Fruit fly (Drosophila melanogaster): ENCODE measurements around the gene kmr.

kmr gene

DNA sequence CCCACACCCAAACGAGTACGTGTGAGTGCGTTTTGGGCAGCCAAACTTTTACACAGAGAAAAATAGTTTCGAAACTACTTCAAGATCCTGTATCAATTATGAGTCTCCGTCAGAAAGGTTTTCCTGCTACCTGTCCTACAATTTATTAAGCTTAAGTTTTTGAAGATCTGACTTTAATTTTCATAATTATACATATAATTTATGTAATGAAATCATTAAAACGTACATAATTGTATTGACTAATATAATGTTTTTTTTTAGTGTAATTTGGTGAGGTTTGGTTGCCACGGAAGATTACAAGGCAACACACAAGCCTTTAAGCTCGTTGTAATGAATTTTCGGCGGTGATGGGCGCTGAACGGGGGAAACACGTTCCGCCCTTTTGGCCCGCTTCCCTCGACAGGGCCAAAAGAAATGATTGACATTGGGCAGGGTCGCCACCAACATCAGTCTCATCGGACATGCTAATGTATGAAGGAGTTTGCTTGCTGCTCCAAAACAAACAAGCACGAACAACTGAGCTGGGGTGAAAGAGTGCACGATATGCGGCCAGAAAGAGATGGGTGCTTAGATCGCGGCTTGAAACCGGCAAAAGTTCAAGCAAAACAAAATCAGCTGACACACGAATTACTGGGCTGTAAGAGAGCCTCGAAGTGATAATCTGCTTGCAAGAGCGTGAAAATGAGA is 79.1 kb downstream of the kmr start:
- TF ChIP-seq Ets97D (GFP tag; optimal IDR thresholded peaks at IDR 0.05) (no peak), HLH54F (GFP tag; optimal IDR thresholded peaks at IDR 0.05) (no peak), hth (optimal IDR thresholded peaks at IDR 0.05) (no peak), CG5180 (GFP tag; optimal IDR thresholded peaks at IDR 0.05) (peak; percentile 92), esg (GFP tag; conservative IDR thresholded peaks at IDR 0.05) (peak; percentile 64), CG9727 (GFP tag; optimal IDR thresholded peaks at IDR 0.05) (peak; percentile 43), CG2199 (GFP tag; IDR thresholded peaks at IDR 0.05) (no peak), Pdp1 (GFP tag; optimal IDR thresholded peaks at IDR 0.05) (peak in 1 of 2 experiments; percentile 24), Camta (GFP tag; optimal IDR thresholded peaks at IDR 0.05) (no peak), sr (GFP tag; IDR thresholded peaks at IDR 0.05) (no peak), seq (GFP tag; IDR thresholded peaks at IDR 0.05) (no peak), CG9817 (tag; optimal IDR thresholded peaks at IDR 0.05) (peak; percentile 33), dysf (GFP tag; IDR thresholded peaks at IDR 0.05) (peak; percentile 62), NC2α (GFP tag; optimal IDR thresholded peaks at IDR 0.05) (no peak), CoRest (tag; optimal IDR thresholded peaks at IDR 0.05) (peak; percentile 74), Hmx (GFP tag; optimal IDR thresholded peaks at IDR 0.05) (no peak), psq (GFP tag; optimal IDR thresholded peaks at IDR 0.05) (peak; percentile 19), her (GFP tag; optimal IDR thresholded peaks at IDR 0.05) (no peak), CG12659 (GFP tag; optimal IDR thresholded peaks at IDR 0.05) (peak; percentile 37), CG9609 (GFP tag; optimal IDR thresholded peaks at IDR 0.05) (no peak), Ssrp (tag; optimal IDR thresholded peaks at IDR 0.05) (peak; percentile 79), CG6765 (GFP tag; optimal IDR thresholded peaks at IDR 0.05) (no peak), CG30403 (GFP tag; optimal IDR thresholded peaks at IDR 0.05) (peak; percentile 67), BtbVII (GFP tag; optimal IDR thresholded peaks at IDR 0.05) (no peak), Dip2 (GFP tag; IDR thresholded peaks at IDR 0.05) (no peak), CG17385 (GFP tag; optimal IDR thresholded peaks at IDR 0.05) (peak; percentile 52), Aef1 (GFP tag; IDR thresholded peaks at IDR 0.05) (no peak), CG17186 (GFP tag; optimal IDR thresholded peaks at IDR 0.05) (peak; percentile 37), Dek (tag; optimal IDR thresholded peaks at IDR 0.05) (peak; percentile 43), ap (GFP tag; IDR thresholded peaks at IDR 0.05) (0 out of 2 replicates have a peak, but pooled peaks have one; percentile 4), maf-S (GFP tag; optimal IDR thresholded peaks at IDR 0.05) (no peak), cato (GFP tag; optimal IDR thresholded peaks at IDR 0.05; ENCODE audit: borderline replicate concordance) (peak; percentile 56), CrebB (tag; optimal IDR thresholded peaks at IDR 0.05) (no peak), CG8944 (GFP tag; optimal IDR thresholded peaks at IDR 0.05) (peak; percentile 18), fu2 (GFP tag; optimal IDR thresholded peaks at IDR 0.05) (no peak), abd-A (tag; optimal IDR thresholded peaks at IDR 0.05) (no peak), Deaf1 (tag; optimal IDR thresholded peaks at IDR 0.05) (peak; percentile 13), CG4854 (GFP tag; optimal IDR thresholded peaks at IDR 0.05) (no peak), CG12744 (GFP tag; optimal IDR thresholded peaks at IDR 0.05) (no peak), Xrp1 (GFP tag; IDR thresholded peaks at IDR 0.05) (peak; percentile 83), Dad (GFP tag; optimal IDR thresholded peaks at IDR 0.05) (no peak), CG4360 (GFP tag; IDR thresholded peaks at IDR 0.05) (0 out of 2 replicates have a peak, but pooled peaks have one; percentile 34), CG10321 (GFP tag; IDR thresholded peaks at IDR 0.05) (no peak), grau (tag; optimal IDR thresholded peaks at IDR 0.05) (peak; percentile 73), Awh (GFP tag; IDR thresholded peaks at IDR 0.05) (peak; percentile 34; the same call in 1 of the 2 replicates), D19A (tag; optimal IDR thresholded peaks at IDR 0.05) (peak; percentile 78), mld (GFP tag; IDR thresholded peaks at IDR 0.05; ENCODE audit: partially characterized antibody) (no peak), hb (GFP tag; IDR thresholded peaks at IDR 0.05; ENCODE audit: partially characterized antibody) (no peak), pzg (GFP tag; optimal IDR thresholded peaks at IDR 0.05) (no peak), br (optimal IDR thresholded peaks at IDR 0.05) (no peak), CG7271 (tag; optimal IDR thresholded peaks at IDR 0.05) (no peak)
